Worm (Caenorhabditis elegans) whole organism, L4/young adult: ENCODE measurements around the gene spe-49.

Experiments used
- dao-5 ChIP-seq: sonication (generic microtip); optimal IDR thresholded peaks from 2 replicates; lab custom pipeline; 2016; ENCODE audit warnings: missing genotype, missing genetic modification characterization, moderate library complexity, missing compliant biosample characterization
- him-1 ChIP-seq: sonication (generic microtip); optimal IDR thresholded peaks from 2 replicates; lab custom pipeline; 2016; ENCODE audit warnings: missing genotype, missing genetic modification reagents, missing genetic modification characterization, missing compliant biosample characterization

ce11 chrV:6321280-6321679 is 40.1 kb downstream of the spe-49 start:
- no peak for TF ChIP-seq dao-5
- no peak for TF ChIP-seq him-1 (tag; lab: Kevin White, UChicago)
